Worm (Caenorhabditis elegans) whole organism, late embryonic: ENCODE measurements around the gene C16C8.20.

Experiments used
- T23F11.4 ChIP-seq: fragments of 200-800 bp; sonication (Bioruptor generic); optimal IDR thresholded peaks from 2 replicates; lab custom pipeline; 2018; ENCODE audit warnings: mild to moderate bottlenecking, missing genetic modification characterization, missing compliant biosample characterization
- ceh-18 ChIP-seq: sonication (generic microtip); optimal IDR thresholded peaks from 2 replicates; lab custom pipeline; 2016; ENCODE audit warnings: missing genetic modification characterization, missing compliant biosample characterization
- ceh-19 ChIP-seq: fragments of 200-800 bp; sonication (Bioruptor generic); optimal IDR thresholded peaks from 2 replicates; lab custom pipeline; 2018; ENCODE audit warnings: mild to moderate bottlenecking, missing genetic modification characterization, missing compliant biosample characterization
- ceh-30 ChIP-seq: fragments of 150-350 bp; optimal IDR thresholded peaks from 2 replicates; lab custom pipeline; 2014; ENCODE audit warnings: missing biosample characterization, missing genetic modification characterization
- ceh-9 ChIP-seq: sonication (generic microtip); optimal IDR thresholded peaks from 2 replicates; lab custom pipeline; 2016; ENCODE audit warnings: mild to moderate bottlenecking, missing genetic modification characterization, inconsistent platforms, missing compliant biosample characterization
- che-1 ChIP-seq: sonication (generic microtip); optimal IDR thresholded peaks from 2 replicates; lab custom pipeline; 2016; ENCODE audit warnings: mild to moderate bottlenecking, missing genetic modification characterization, missing compliant biosample characterization
- dve-1 ChIP-seq: sonication (generic microtip); optimal IDR thresholded peaks from 2 replicates; lab custom pipeline; 2017; ENCODE audit warnings: antibody characterized with exemption, mild to moderate bottlenecking, missing genetic modification characterization, missing compliant biosample characterization
- elt-2 ChIP-seq: sonication (generic microtip); optimal IDR thresholded peaks from 2 replicates; lab custom pipeline; 2016; ENCODE audit warnings: missing genetic modification reagents, missing genetic modification characterization, missing compliant biosample characterization
- elt-4 ChIP-seq: sonication (generic microtip); optimal IDR thresholded peaks from 2 replicates; lab custom pipeline; 2016; ENCODE audit warnings: missing genetic modification characterization, missing compliant biosample characterization
- ets-4 ChIP-seq: sonication (generic microtip); optimal IDR thresholded peaks from 2 replicates; lab custom pipeline; 2016; ENCODE audit warnings: missing genetic modification characterization, missing compliant biosample characterization
- fax-1 ChIP-seq: sonication (generic microtip); optimal IDR thresholded peaks from 2 replicates; lab custom pipeline; 2016; ENCODE audit warnings: missing genotype, missing genetic modification characterization, missing compliant biosample characterization
- fkh-10 ChIP-seq: fragments of 150-350 bp; optimal IDR thresholded peaks from 2 replicates; lab custom pipeline; 2014; ENCODE audit warnings: missing biosample characterization, missing genetic modification reagents, missing genetic modification characterization
- fkh-6 ChIP-seq: sonication (generic microtip); optimal IDR thresholded peaks from 2 replicates; lab custom pipeline; 2016; ENCODE audit warnings: missing genetic modification characterization, missing compliant biosample characterization
- hlh-13 ChIP-seq: fragments of 200-800 bp; sonication (Bioruptor generic); optimal IDR thresholded peaks from 2 replicates; lab custom pipeline; 2018; ENCODE audit warnings: mild to moderate bottlenecking, missing genetic modification characterization, missing compliant biosample characterization
- hlh-15 ChIP-seq: sonication (generic microtip); optimal IDR thresholded peaks from 2 replicates; lab custom pipeline; 2016; ENCODE audit warnings: missing genetic modification characterization, missing compliant biosample characterization
- hlh-8 ChIP-seq: sonication (generic microtip); optimal IDR thresholded peaks from 2 replicates; lab custom pipeline; 2016; ENCODE audit warnings: missing genotype, missing genetic modification characterization, missing compliant biosample characterization
- lin-11 ChIP-seq: fragments of 200-800 bp; sonication (Bioruptor generic); optimal IDR thresholded peaks from 2 replicates; lab custom pipeline; 2018; ENCODE audit warnings: mild to moderate bottlenecking, missing genetic modification characterization, missing compliant biosample characterization
- madf-2 ChIP-seq: sonication (generic microtip); optimal IDR thresholded peaks from 2 replicates; lab custom pipeline; 2017; ENCODE audit warnings: missing genetic modification characterization, missing compliant biosample characterization
- mec-3 ChIP-seq: sonication (generic microtip); optimal IDR thresholded peaks from 2 replicates; lab custom pipeline; 2016; ENCODE audit warnings: borderline replicate concordance, missing genetic modification characterization, missing compliant biosample characterization
- nhr-11 ChIP-seq: fragments of 150-350 bp; optimal IDR thresholded peaks from 2 replicates; lab custom pipeline; 2014; ENCODE audit warnings: missing biosample characterization, missing genetic modification characterization
- nhr-232 ChIP-seq: sonication (generic microtip); optimal IDR thresholded peaks from 2 replicates; lab custom pipeline; 2016; ENCODE audit warnings: missing genetic modification characterization, missing compliant biosample characterization
- npax-4 ChIP-seq: sonication (generic microtip); optimal IDR thresholded peaks from 2 replicates; lab custom pipeline; 2016; ENCODE audit warnings: missing genetic modification characterization, missing compliant biosample characterization
- odd-2 ChIP-seq: sonication (generic microtip); optimal IDR thresholded peaks from 2 replicates; lab custom pipeline; 2017; ENCODE audit warnings: antibody characterized with exemption, mild to moderate bottlenecking, missing genetic modification characterization, missing compliant biosample characterization
- pat-9 ChIP-seq: fragments of 200-800 bp; sonication (Bioruptor generic); optimal IDR thresholded peaks from 2 replicates; lab custom pipeline; 2018; ENCODE audit warnings: mild to moderate bottlenecking, missing genetic modification characterization, moderate library complexity, missing compliant biosample characterization
- pha-4 ChIP-seq: fragments of 150-350 bp; optimal IDR thresholded peaks from 2 replicates; lab custom pipeline; 2018; ENCODE audit warnings: missing biosample characterization, missing genetic modification reagents, missing genetic modification characterization
- pqm-1 ChIP-seq: sonication (generic microtip); optimal IDR thresholded peaks from 2 replicates; lab custom pipeline; 2016; ENCODE audit warnings: missing genetic modification characterization, missing compliant biosample characterization
- pros-1 ChIP-seq: fragments of 150-350 bp; optimal IDR thresholded peaks from 2 replicates; lab custom pipeline; 2014; ENCODE audit warnings: missing biosample characterization, missing genetic modification reagents, missing genetic modification characterization
- ref-2 ChIP-seq: sonication (generic microtip); optimal IDR thresholded peaks from 2 replicates; lab custom pipeline; 2016; ENCODE audit warnings: missing genetic modification characterization, missing compliant biosample characterization
- rnt-1 ChIP-seq: sonication (generic microtip); optimal IDR thresholded peaks from 2 replicates; lab custom pipeline; 2016; ENCODE audit warnings: missing genetic modification characterization, missing compliant biosample characterization
- sox-2 ChIP-seq: fragments of 200-800 bp; sonication (Bioruptor generic); IDR thresholded peaks from 2 replicates; pipeline ENCODE4 v1.3.6; 2022; ENCODE audit warnings: missing genetic modification reagents, missing genetic modification characterization, missing compliant biosample characterization
- syd-9 ChIP-seq: sonication (generic microtip); optimal IDR thresholded peaks from 2 replicates; lab custom pipeline; 2016; ENCODE audit warnings: mild to moderate bottlenecking, missing genetic modification characterization, moderate library complexity, missing compliant biosample characterization
- ttx-3 ChIP-seq: sonication (generic microtip); optimal IDR thresholded peaks from 2 replicates; lab custom pipeline; 2016; ENCODE audit warnings: missing genetic modification reagents, missing genetic modification characterization, missing compliant biosample characterization
- unc-3 ChIP-seq, 2 experiments: fragments of 200-800 bp in 1 of 2; sonication (Bioruptor generic) in 1 of 2; sonication (generic microtip) in 1 of 2; conservative IDR thresholded peaks in 1 of 2; optimal IDR thresholded peaks in 1 of 2; 2 replicates each; pipeline versions ENCODE4 v1.3.6 to Lab custom; 2016 to 2022; ENCODE audit warnings: missing compliant biosample characterization in 2 of 2, missing genetic modification characterization in 2 of 2, missing genetic modification reagents in 1 of 2
- zip-5 ChIP-seq: sonication (generic microtip); optimal IDR thresholded peaks from 2 replicates; lab custom pipeline; 2016; ENCODE audit warnings: missing genetic modification characterization, missing compliant biosample characterization

Gene C16C8.20

DNA sequence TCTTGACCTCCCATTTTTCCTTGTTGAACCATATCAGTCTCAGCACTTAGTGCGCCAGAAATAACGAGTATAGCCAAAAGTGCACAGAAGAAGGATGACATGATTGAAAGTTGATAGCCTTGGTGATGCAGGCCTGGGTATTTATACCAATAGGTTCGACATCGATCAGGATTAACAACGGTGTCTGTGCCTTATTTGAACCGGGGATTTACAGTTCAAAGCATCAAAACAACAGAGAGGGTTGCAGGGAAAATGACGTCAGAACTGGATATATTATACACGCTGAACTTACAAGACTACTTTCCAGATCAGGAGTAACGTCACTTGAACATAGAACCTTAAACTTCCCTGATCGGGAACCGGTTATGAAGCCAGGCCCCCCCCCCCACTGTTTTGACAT lies 25.6 kb downstream of the C16C8.20 start, which contains the start of gene Y49F6B.12:
Gene Y49F6B.12, minus strand, starts transcription at position 101 of the 400 bp plus-strand sequence.
- no peak for TF ChIP-seq hlh-8 (tag; lab: Kevin White, UChicago)
- no peak for TF ChIP-seq che-1 (tag; lab: Kevin White, UChicago)
- TF ChIP-seq elt-4 = no peak
- no peak for TF ChIP-seq fax-1 (tag; lab: Kevin White, UChicago)
- no peak for TF ChIP-seq mec-3 (tag; lab: Kevin White, UChicago)
- no peak for TF ChIP-seq lin-11 (tag; lab: Kevin White, UChicago)
- TF ChIP-seq pat-9 (tag; lab: Kevin White, UChicago) = no peak
- TF ChIP-seq pros-1 (tag; lab: Kevin White, UChicago) = no peak
- no peak for TF ChIP-seq nhr-232 (tag; lab: Kevin White, UChicago)
- no peak for TF ChIP-seq ref-2 (tag; lab: Kevin White, UChicago)
- TF ChIP-seq zip-5 (tag; lab: Kevin White, UChicago) = no peak
- TF ChIP-seq syd-9 (tag; lab: Kevin White, UChicago) = no peak
- no peak for TF ChIP-seq fkh-10 (GFP tag; lab: Kevin White, UChicago)
- no peak for TF ChIP-seq T23F11.4 (GFP tag; lab: Kevin White, UChicago)
- TF ChIP-seq ceh-30 = no peak

DNA sequence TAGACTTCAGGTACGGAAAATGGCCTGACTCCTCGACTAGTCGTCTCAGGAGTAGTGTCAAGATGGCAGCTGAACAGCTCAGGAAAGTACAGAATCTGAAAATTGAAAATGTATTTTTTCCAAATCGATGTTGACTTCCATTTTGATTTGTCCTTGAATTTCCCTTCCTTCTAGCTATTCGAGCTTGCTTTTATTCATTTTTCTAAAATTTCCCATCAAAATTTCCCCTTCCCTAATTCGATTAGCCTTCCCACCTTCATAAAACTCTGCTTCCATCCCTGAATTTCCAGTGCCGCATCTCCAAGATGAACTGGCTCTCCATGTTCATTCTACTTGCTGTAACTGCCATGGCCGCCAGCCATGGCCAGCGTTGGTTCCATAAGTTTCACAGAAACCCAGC lies 26.1 kb downstream of the C16C8.20 start, which contains the start of gene Y49F6B.6:
Gene Y49F6B.6, plus strand, starts transcription at position 301 of the 400 bp plus-strand sequence.
- TF ChIP-seq ceh-19 (GFP tag; lab: Kevin White, UChicago) = no peak
- TF ChIP-seq nhr-11 (tag; lab: Kevin White, UChicago) = no peak
- no peak for TF ChIP-seq che-1 (tag; lab: Kevin White, UChicago)
- no peak for TF ChIP-seq fkh-6 (tag; lab: Kevin White, UChicago)
- TF ChIP-seq syd-9 (tag; lab: Kevin White, UChicago) = no peak
- no peak for TF ChIP-seq sox-2 (GFP tag; lab: Robert Waterston, UW)
- TF ChIP-seq pqm-1 = no peak
- TF ChIP-seq madf-2 = no peak
- TF ChIP-seq T23F11.4 (GFP tag; lab: Kevin White, UChicago) = no peak
- no peak for TF ChIP-seq rnt-1 (tag; lab: Kevin White, UChicago)
- no peak for TF ChIP-seq pha-4 (tag; lab: Kevin White, UChicago)

DNA sequence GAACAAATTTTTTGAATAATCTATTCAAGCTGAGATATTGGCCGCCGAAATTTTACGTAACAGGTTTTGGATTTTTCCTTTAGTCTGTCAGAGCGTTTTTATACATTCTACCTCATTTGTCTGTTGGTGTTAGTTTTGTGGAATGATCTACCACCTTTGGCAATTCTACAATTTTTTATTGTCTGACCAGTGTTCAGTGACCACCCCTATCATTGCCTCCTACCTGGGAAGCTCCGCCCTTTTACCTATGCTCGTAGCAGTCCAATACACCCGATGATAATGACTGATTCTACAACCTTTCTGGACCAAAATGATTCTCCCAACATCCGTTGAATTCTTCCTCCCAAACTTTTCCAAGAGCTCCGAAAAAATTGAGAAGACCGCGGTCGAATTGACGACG lies 27.0 kb downstream of the C16C8.20 start, which contains the start of gene sdz-32:
Gene sdz-32, plus strand, starts transcription at position 301 of the 400 bp plus-strand sequence.
- TF ChIP-seq unc-3 (GFP tag; conservative IDR thresholded peaks at IDR 0.05; lab: Robert Waterston, UW) = no peak
- TF ChIP-seq unc-3 (tag; optimal IDR thresholded peaks at IDR 0.05; lab: Kevin White, UChicago) = no peak
- TF ChIP-seq fkh-6 (tag; lab: Kevin White, UChicago) = no peak
- TF ChIP-seq hlh-15 (tag; lab: Kevin White, UChicago) = no peak
- no peak for TF ChIP-seq pqm-1
- TF ChIP-seq elt-4 = no peak
- TF ChIP-seq hlh-13 (GFP tag; lab: Kevin White, UChicago) = no peak
- TF ChIP-seq elt-2 (tag; lab: Kevin White, UChicago) = no peak
- no peak for TF ChIP-seq che-1 (tag; lab: Kevin White, UChicago)
- TF ChIP-seq T23F11.4 (GFP tag; lab: Kevin White, UChicago) = no peak
- TF ChIP-seq ets-4 (tag; lab: Kevin White, UChicago) = no peak
- no peak for TF ChIP-seq ceh-18 (tag; lab: Kevin White, UChicago)
- TF ChIP-seq odd-2 (tag; lab: Kevin White, UChicago) = no peak
- TF ChIP-seq ceh-9 = no peak
- TF ChIP-seq sox-2 (GFP tag; lab: Robert Waterston, UW) = no peak
- TF ChIP-seq npax-4 (tag; lab: Kevin White, UChicago) = no peak
- no peak for TF ChIP-seq zip-5 (tag; lab: Kevin White, UChicago)

DNA sequence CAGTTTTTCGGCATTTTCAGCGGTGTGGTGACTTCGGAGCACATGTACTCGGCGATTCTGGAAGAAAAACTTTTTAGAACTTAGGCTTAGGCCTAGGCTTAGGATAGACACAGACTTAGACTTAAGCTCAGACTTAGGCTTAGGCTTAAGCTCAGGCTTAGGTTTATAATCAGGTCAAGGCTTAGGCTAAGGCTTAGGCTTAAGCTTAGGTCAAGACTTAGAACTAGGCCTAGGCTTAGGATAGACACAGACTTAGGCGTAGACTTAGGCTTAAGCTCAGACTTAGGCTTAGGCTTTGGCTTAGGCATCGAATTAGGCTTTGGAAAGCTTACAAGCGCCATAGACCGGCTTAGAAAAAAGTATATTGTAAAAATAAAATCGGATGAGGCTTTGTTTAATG lies 29.8 kb downstream of the C16C8.20 start:
- TF ChIP-seq ttx-3 (tag; lab: Kevin White, UChicago) = no peak
- TF ChIP-seq dve-1 (tag; lab: Kevin White, UChicago) = peak; percentile 62
- TF ChIP-seq, all 69 proteins: peak for 1
